Worm (Caenorhabditis elegans) whole organism, L3 larva: ENCODE results near the gene F49C12.12.

Experiments
- ama-1 ChIP-seq: fragments of 150-350 bp; optimal IDR thresholded peaks from 2 replicates; lab custom pipeline; 2018
- egl-27 ChIP-seq: sonication (generic microtip); optimal IDR thresholded peaks from 4 replicates; lab custom pipeline; 2017; ENCODE audit warnings: missing biosample characterization, missing genetic modification reagents, missing genetic modification characterization
- lin-15B ChIP-seq: fragments of 150-350 bp; optimal IDR thresholded peaks from 2 replicates; lab custom pipeline; 2014; ENCODE audit warnings: missing biosample characterization, missing genetic modification characterization
- mdl-1 ChIP-seq: fragments of 150-350 bp; optimal IDR thresholded peaks from 2 replicates; lab custom pipeline; 2014; ENCODE audit warnings: missing biosample characterization, missing genetic modification characterization
- nhr-25 ChIP-seq: sonication (generic microtip); optimal IDR thresholded peaks from 2 replicates; lab custom pipeline; 2017; ENCODE audit warnings: missing biosample characterization, missing genetic modification characterization
- nhr-67 ChIP-seq: fragments of 150-350 bp; optimal IDR thresholded peaks from 2 replicates; lab custom pipeline; 2014; ENCODE audit warnings: missing biosample characterization, missing genetic modification characterization
- nhr-76 ChIP-seq: fragments of 150-350 bp; sonication (generic microtip); optimal IDR thresholded peaks from 5 replicates; lab custom pipeline; 2014; ENCODE audit warnings: missing biosample characterization, missing genetic modification characterization
- nhr-77 ChIP-seq: fragments of 150-350 bp; optimal IDR thresholded peaks from 2 replicates; lab custom pipeline; 2014; ENCODE audit warnings: missing biosample characterization, missing genetic modification characterization
- skn-1 ChIP-seq: fragments of 150-350 bp; optimal IDR thresholded peaks from 2 replicates; lab custom pipeline; 2014; ENCODE audit warnings: missing biosample characterization, missing genetic modification characterization
- snpc-4 ChIP-seq: fragments of 150-350 bp; optimal IDR thresholded peaks from 2 replicates; lab custom pipeline; 2014; ENCODE audit warnings: missing biosample characterization, missing genetic modification characterization
- unc-62 ChIP-seq: fragments of 150-350 bp; sonication (generic microtip); optimal IDR thresholded peaks from 4 replicates; lab custom pipeline; 2014; ENCODE audit warnings: missing biosample characterization, missing genetic modification reagents, missing genetic modification characterization
- zag-1 ChIP-seq: fragments of 150-350 bp; optimal IDR thresholded peaks from 2 replicates; lab custom pipeline; 2014; ENCODE audit warnings: missing biosample characterization, missing genetic modification characterization
- ztf-11 ChIP-seq: fragments of 150-350 bp; optimal IDR thresholded peaks from 2 replicates; lab custom pipeline; 2014; ENCODE audit warnings: missing biosample characterization, missing genetic modification characterization
- ztf-4 ChIP-seq: fragments of 150-350 bp; optimal IDR thresholded peaks from 2 replicates; lab custom pipeline; 2014; ENCODE audit warnings: missing biosample characterization, missing genetic modification characterization

DNA sequence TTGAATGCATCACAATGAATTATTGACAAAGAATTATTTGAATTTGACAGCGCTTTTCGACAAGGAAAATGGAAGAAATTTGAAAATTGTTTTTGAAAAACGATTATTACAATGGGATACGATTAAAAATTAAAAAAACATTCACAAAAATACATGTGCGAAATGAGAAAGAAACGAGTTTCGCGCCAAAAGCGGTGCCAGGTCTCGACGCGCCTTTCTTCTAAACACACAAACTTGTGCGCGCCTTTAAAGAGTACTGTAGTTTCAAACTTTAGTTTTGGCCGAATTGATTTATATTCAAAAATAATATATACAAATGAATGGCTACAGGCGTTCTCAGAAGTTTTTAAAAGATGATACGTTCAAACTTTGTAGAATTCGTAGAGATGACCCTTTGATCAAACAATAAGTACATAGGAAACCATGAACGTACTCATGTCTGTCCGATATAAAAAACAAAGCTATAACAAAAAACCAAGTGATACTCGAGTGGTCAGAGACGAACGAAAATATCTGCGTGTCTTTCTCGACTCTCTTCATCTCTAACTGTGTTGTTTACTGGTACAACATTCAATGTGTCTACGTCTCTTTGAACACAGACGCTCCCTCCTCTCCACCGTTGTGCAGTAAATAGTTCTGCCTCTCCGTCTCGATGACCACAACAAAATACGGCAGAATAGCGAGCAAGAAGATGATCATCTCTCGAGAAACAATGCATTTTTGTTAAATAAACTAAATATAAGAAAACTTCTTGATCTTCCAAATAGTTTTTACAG is 47.2 kb upstream of the F49C12.12 start:
- TF ChIP-seq nhr-77 (tag; lab: Kevin White, UChicago) = no peak
- TF ChIP-seq nhr-67 (tag; lab: Kevin White, UChicago) = no peak
- TF ChIP-seq lin-15B = no peak
- TF ChIP-seq skn-1 (tag; lab: Kevin White, UChicago) = no peak
- TF ChIP-seq nhr-76 = no peak
- TF ChIP-seq unc-62 = no peak
- no peak for TF ChIP-seq nhr-25 (tag; lab: Kevin White, UChicago)
- TF ChIP-seq ama-1 (lab: Kevin White, UChicago) = no peak
- TF ChIP-seq egl-27 = no peak
- TF ChIP-seq ztf-4 (tag; lab: Kevin White, UChicago) = no peak
- peak; percentile 21 for TF ChIP-seq snpc-4 (tag; lab: Kevin White, UChicago)
- TF ChIP-seq mdl-1 (tag; lab: Kevin White, UChicago) = no peak
- no peak for TF ChIP-seq zag-1 (tag; lab: Kevin White, UChicago)
- no peak for TF ChIP-seq ztf-11 (tag; lab: Kevin White, UChicago)
